Worm (Caenorhabditis elegans) whole organism, L2 larva: ENCODE data around the gene C05C8.7.

Experiments used
- C34F6.9 ChIP-seq: fragments of 150-350 bp; optimal IDR thresholded peaks from 2 replicates; lab custom pipeline; 2014; ENCODE audit warnings: missing biosample characterization, missing genetic modification characterization
- F13H6.1 ChIP-seq: sonication (generic microtip); optimal IDR thresholded peaks from 2 replicates; lab custom pipeline; 2016; ENCODE audit warnings: missing genetic modification characterization, missing compliant biosample characterization
- Y55F3AM.14 ChIP-seq: fragments of 200-800 bp; sonication (Bioruptor generic); optimal IDR thresholded peaks from 2 replicates; lab custom pipeline; 2018; ENCODE audit warnings: mild to moderate bottlenecking, missing genetic modification characterization, missing compliant biosample characterization
- ZK546.5 ChIP-seq: sonication (generic microtip); optimal IDR thresholded peaks from 2 replicates; lab custom pipeline; 2017; ENCODE audit warnings: missing biosample characterization, missing genetic modification characterization
- alr-1 ChIP-seq: fragments of 150-350 bp; optimal IDR thresholded peaks from 2 replicates; lab custom pipeline; 2014; ENCODE audit warnings: missing biosample characterization, missing genetic modification characterization
- aly-2 ChIP-seq: fragments of 150-350 bp; optimal IDR thresholded peaks from 2 replicates; lab custom pipeline; 2014; ENCODE audit warnings: missing biosample characterization, missing genetic modification characterization
- ama-1 ChIP-seq: fragments of 150-350 bp; optimal IDR thresholded peaks from 2 replicates; lab custom pipeline; 2018; ENCODE audit warnings: inconsistent platforms
- blmp-1 ChIP-seq: sonication (generic microtip); optimal IDR thresholded peaks from 2 replicates; lab custom pipeline; 2017; ENCODE audit warnings: missing genetic modification characterization, mild to moderate bottlenecking, missing compliant biosample characterization, antibody characterized with exemption, moderate library complexity; ENCODE audit not compliant: insufficient read depth
- ceh-16 ChIP-seq: fragments of 150-350 bp; optimal IDR thresholded peaks from 2 replicates; lab custom pipeline; 2014; ENCODE audit warnings: missing biosample characterization, missing genetic modification characterization
- ceh-82 ChIP-seq: fragments of 150-350 bp; optimal IDR thresholded peaks from 2 replicates; lab custom pipeline; 2014; ENCODE audit warnings: missing biosample characterization, missing genetic modification characterization
- crh-2 ChIP-seq: sonication (generic microtip); optimal IDR thresholded peaks from 2 replicates; lab custom pipeline; 2017; ENCODE audit warnings: missing biosample characterization, missing genetic modification characterization
- dmd-4 ChIP-seq: sonication (generic microtip); optimal IDR thresholded peaks from 2 replicates; lab custom pipeline; 2017; ENCODE audit warnings: missing biosample characterization, missing genetic modification characterization
- egl-27 ChIP-seq: sonication (generic microtip); optimal IDR thresholded peaks from 3 replicates; lab custom pipeline; 2017; ENCODE audit warnings: missing biosample characterization, missing genetic modification reagents, missing genetic modification characterization
- elt-1 ChIP-seq: fragments of 150-350 bp; optimal IDR thresholded peaks from 2 replicates; lab custom pipeline; 2014; ENCODE audit warnings: missing biosample characterization, missing genetic modification characterization
- elt-3 ChIP-seq: sonication (generic microtip); optimal IDR thresholded peaks from 2 replicates; lab custom pipeline; 2017; ENCODE audit warnings: missing biosample characterization, missing genetic modification characterization
- fos-1 ChIP-seq: fragments of 150-350 bp; optimal IDR thresholded peaks from 2 replicates; lab custom pipeline; 2014; ENCODE audit warnings: missing biosample characterization, missing genetic modification characterization
- lin-11 ChIP-seq: fragments of 150-350 bp; sonication (generic microtip); optimal IDR thresholded peaks from 2 replicates; lab custom pipeline; 2014; ENCODE audit warnings: missing biosample characterization, missing genetic modification characterization, inconsistent platforms, mixed read lengths
- lin-13 ChIP-seq: fragments of 150-350 bp; optimal IDR thresholded peaks from 2 replicates; lab custom pipeline; 2014; ENCODE audit warnings: missing biosample characterization, missing genetic modification reagents, missing genetic modification characterization
- lin-39 ChIP-seq: fragments of 150-350 bp; optimal IDR thresholded peaks from 2 replicates; lab custom pipeline; 2014; ENCODE audit warnings: missing biosample characterization, missing genetic modification reagents, missing genetic modification characterization
- lsy-2 ChIP-seq, 2 experiments: fragments of 150-350 bp in 1 of 2; sonication (generic microtip) in 1 of 2; optimal IDR thresholded peaks; 2 replicates each; lab custom pipeline; 2014 to 2017; ENCODE audit warnings: missing biosample characterization in 2 of 2, missing genetic modification characterization in 2 of 2
- mab-5 ChIP-seq: fragments of 150-350 bp; optimal IDR thresholded peaks from 2 replicates; lab custom pipeline; 2014; ENCODE audit warnings: missing biosample characterization, missing genetic modification characterization
- mbf-1 ChIP-seq: sonication (generic microtip); optimal IDR thresholded peaks from 2 replicates; lab custom pipeline; 2017; ENCODE audit warnings: missing biosample characterization, missing genetic modification characterization
- nhr-10 ChIP-seq: sonication (generic microtip); optimal IDR thresholded peaks from 2 replicates; lab custom pipeline; 2017; ENCODE audit warnings: missing biosample characterization, missing genetic modification characterization
- nhr-11 ChIP-seq: fragments of 150-350 bp; optimal IDR thresholded peaks from 2 replicates; lab custom pipeline; 2014; ENCODE audit warnings: missing biosample characterization, missing genetic modification characterization
- nhr-12 ChIP-seq: fragments of 150-350 bp; optimal IDR thresholded peaks from 2 replicates; lab custom pipeline; 2014; ENCODE audit warnings: missing biosample characterization, missing genetic modification characterization
- nhr-21 ChIP-seq: fragments of 150-350 bp; optimal IDR thresholded peaks from 2 replicates; lab custom pipeline; 2014; ENCODE audit warnings: missing biosample characterization, missing genetic modification characterization
- nhr-23 ChIP-seq: fragments of 150-350 bp; optimal IDR thresholded peaks from 2 replicates; lab custom pipeline; 2014; ENCODE audit warnings: missing biosample characterization, missing genetic modification reagents, missing genetic modification characterization
- nhr-237 ChIP-seq: fragments of 150-350 bp; optimal IDR thresholded peaks from 2 replicates; lab custom pipeline; 2014; ENCODE audit warnings: missing biosample characterization, missing genetic modification characterization
- nhr-25 ChIP-seq: fragments of 150-350 bp; sonication (generic microtip); optimal IDR thresholded peaks from 3 replicates; lab custom pipeline; 2014; ENCODE audit warnings: missing biosample characterization, missing genetic modification characterization
- nhr-77 ChIP-seq: fragments of 150-350 bp; optimal IDR thresholded peaks from 2 replicates; lab custom pipeline; 2014; ENCODE audit warnings: missing biosample characterization, missing genetic modification characterization
- peb-1 ChIP-seq: fragments of 150-350 bp; optimal IDR thresholded peaks from 2 replicates; lab custom pipeline; 2014; ENCODE audit warnings: missing biosample characterization, missing genetic modification characterization
- sem-4 ChIP-seq: fragments of 150-350 bp; optimal IDR thresholded peaks from 2 replicates; lab custom pipeline; 2014; ENCODE audit warnings: missing biosample characterization, missing genetic modification reagents, missing genetic modification characterization
- skn-1 ChIP-seq: sonication (generic microtip); optimal IDR thresholded peaks from 2 replicates; lab custom pipeline; 2017; ENCODE audit warnings: missing biosample characterization, missing genetic modification characterization
- sma-3 ChIP-seq: sonication (generic microtip); optimal IDR thresholded peaks from 2 replicates; lab custom pipeline; 2016; ENCODE audit warnings: missing genetic modification reagents, missing genetic modification characterization, missing compliant biosample characterization
- sma-9 ChIP-seq, 2 experiments: fragments of 150-350 bp in 1 of 2; sonication (generic microtip) in 1 of 2; optimal IDR thresholded peaks; 2 replicates each; lab custom pipeline; 2014 to 2016; ENCODE audit warnings: missing genetic modification characterization in 2 of 2, mild to moderate bottlenecking in 1 of 2, missing biosample characterization in 1 of 2, missing compliant biosample characterization in 1 of 2, missing genetic modification reagents in 1 of 2, moderate library complexity in 1 of 2
- snpc-4 ChIP-seq: fragments of 150-350 bp; optimal IDR thresholded peaks from 2 replicates; lab custom pipeline; 2014; ENCODE audit warnings: missing biosample characterization, missing genetic modification characterization
- unc-39 ChIP-seq: fragments of 150-350 bp; optimal IDR thresholded peaks from 2 replicates; lab custom pipeline; 2014; ENCODE audit warnings: missing biosample characterization, missing genetic modification characterization
- unc-55 ChIP-seq: fragments of 150-350 bp; sonication (generic microtip); optimal IDR thresholded peaks from 3 replicates; lab custom pipeline; 2014; ENCODE audit warnings: missing biosample characterization, missing genetic modification reagents, missing genetic modification characterization
- unc-62 ChIP-seq: fragments of 150-350 bp; optimal IDR thresholded peaks from 2 replicates; lab custom pipeline; 2014; ENCODE audit warnings: missing biosample characterization, missing genetic modification reagents, missing genetic modification characterization
- zag-1 ChIP-seq: fragments of 150-350 bp; optimal IDR thresholded peaks from 2 replicates; lab custom pipeline; 2014; ENCODE audit warnings: missing biosample characterization, missing genetic modification characterization
- ztf-1 ChIP-seq: fragments of 200-800 bp; sonication (Bioruptor generic); conservative IDR thresholded peaks from 2 replicates; pipeline ENCODE4 v1.3.6; 2022; ENCODE audit warnings: missing genetic modification characterization, missing compliant biosample characterization
- ztf-11 ChIP-seq: sonication (generic microtip); optimal IDR thresholded peaks from 2 replicates; lab custom pipeline; 2017; ENCODE audit warnings: missing biosample characterization, missing genetic modification characterization
- ztf-4 ChIP-seq: fragments of 150-350 bp; optimal IDR thresholded peaks from 2 replicates; lab custom pipeline; 2014; ENCODE audit warnings: missing biosample characterization, missing genetic modification characterization

The C05C8.7 gene

DNA sequence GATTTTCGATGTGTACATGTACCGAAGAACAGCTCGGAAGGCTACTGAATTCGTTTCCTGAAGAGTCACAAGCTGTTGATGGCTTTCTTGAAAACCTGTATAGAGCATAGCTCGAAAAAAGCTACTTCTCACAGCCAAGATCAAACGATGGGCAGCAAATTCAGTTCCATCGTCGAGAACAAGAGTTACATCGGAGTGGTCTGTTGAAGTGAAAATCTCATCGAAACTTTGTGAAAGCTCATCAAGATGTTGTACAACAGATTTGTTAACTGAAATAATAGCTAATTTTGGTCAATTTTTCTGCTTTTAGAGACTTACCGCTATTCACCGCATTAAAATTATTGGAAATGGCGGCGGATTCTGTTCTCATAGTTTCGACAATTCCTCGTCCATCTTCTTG is 10.2 kb downstream of the C05C8.7 start:
- TF ChIP-seq nhr-23 (tag; lab: Kevin White, UChicago) (no peak), nhr-237 (tag; lab: Kevin White, UChicago) (no peak), nhr-10 (tag; lab: Kevin White, UChicago) (no peak), dmd-4 (tag; lab: Kevin White, UChicago) (no peak), nhr-77 (tag; lab: Kevin White, UChicago) (no peak), skn-1 (tag; lab: Kevin White, UChicago) (no peak), elt-1 (no peak), unc-39 (tag; lab: Kevin White, UChicago) (no peak), mab-5 (no peak), sma-3 (GFP tag; lab: Kevin White, UChicago) (no peak), ama-1 (lab: Kevin White, UChicago) (no peak), F13H6.1 (tag; lab: Kevin White, UChicago) (no peak), egl-27 (tag; lab: Kevin White, UChicago) (no peak), crh-2 (no peak), elt-3 (no peak), nhr-12 (tag; lab: Kevin White, UChicago) (no peak), nhr-25 (tag; lab: Kevin White, UChicago) (no peak), nhr-21 (no peak)
- TF ChIP-seq, all 48 proteins: peak for 0

DNA sequence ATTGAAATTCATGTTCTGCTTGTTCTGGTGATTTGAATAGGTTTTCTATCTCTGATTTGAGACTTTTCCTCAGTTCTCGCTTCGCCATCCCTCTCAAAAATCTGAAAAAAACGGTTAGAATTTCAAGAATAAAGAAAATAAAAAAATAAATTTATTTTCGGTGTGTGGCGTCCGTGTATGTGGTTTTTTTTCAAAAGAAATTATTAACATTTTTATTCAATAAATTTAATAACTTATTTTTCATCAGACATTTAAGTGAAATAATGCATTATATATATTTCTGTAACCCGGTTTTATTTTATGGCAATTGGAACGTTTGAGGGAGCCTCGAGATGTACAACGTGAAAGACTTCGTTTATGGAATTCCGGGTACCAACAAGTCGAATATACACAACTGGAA is 12.1 kb downstream of the C05C8.7 start, which contains the start of gene C05C8.5:
C05C8.5 (minus strand) TSS at position 101 of the 400 bp plus-strand sequence.
- TF ChIP-seq sem-4 (tag; lab: Kevin White, UChicago): no peak
- TF ChIP-seq lsy-2 (tag; optimal IDR thresholded peaks at IDR 0.05; lab: Kevin White, UChicago): no peak
- no peak for TF ChIP-seq mab-5
- TF ChIP-seq ceh-16: no peak

DNA sequence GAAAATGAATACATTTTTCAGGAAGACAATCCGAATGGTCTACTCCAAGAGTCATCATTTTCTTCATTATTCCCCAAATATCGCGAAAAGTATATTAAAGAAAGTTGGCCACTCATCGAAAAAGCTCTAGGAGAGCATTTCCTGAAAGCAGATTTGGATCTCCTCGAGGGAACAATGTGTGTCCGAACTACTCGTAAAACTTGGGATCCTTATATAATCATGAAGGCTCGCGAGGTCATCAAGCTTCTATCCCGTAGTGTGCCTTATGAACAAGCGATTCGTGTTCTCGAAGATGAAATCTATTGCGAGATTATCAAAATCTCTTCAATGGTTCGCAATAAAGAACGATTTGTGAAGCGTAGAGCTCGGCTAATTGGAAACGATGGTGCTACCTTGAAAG is 15.3 kb downstream of the C05C8.7 start:
- no peak for TF ChIP-seq aly-2 (tag; lab: Kevin White, UChicago)
- TF ChIP-seq sem-4 (tag; lab: Kevin White, UChicago): no peak
- no peak for TF ChIP-seq nhr-25 (tag; lab: Kevin White, UChicago)
- no peak for TF ChIP-seq lsy-2 (tag; optimal IDR thresholded peaks at IDR 0.05; lab: Kevin White, UChicago)
- TF ChIP-seq ama-1 (lab: Kevin White, UChicago): no peak
- TF ChIP-seq ZK546.5 (tag; lab: Kevin White, UChicago): no peak
- no peak for TF ChIP-seq ceh-16
- no peak for TF ChIP-seq unc-55
- TF ChIP-seq nhr-23 (tag; lab: Kevin White, UChicago): no peak
- TF ChIP-seq elt-3: no peak
- no peak for TF ChIP-seq ceh-82
- TF ChIP-seq snpc-4 (tag; lab: Kevin White, UChicago): no peak
- TF ChIP-seq C34F6.9 (tag; lab: Kevin White, UChicago): no peak
- no peak for TF ChIP-seq nhr-11 (tag; lab: Kevin White, UChicago)
- no peak for TF ChIP-seq egl-27 (tag; lab: Kevin White, UChicago)
- no peak for TF ChIP-seq mbf-1 (tag; lab: Kevin White, UChicago)
- TF ChIP-seq unc-39 (tag; lab: Kevin White, UChicago): no peak
- TF ChIP-seq lin-11 (tag; lab: Kevin White, UChicago): no peak
- TF ChIP-seq unc-62 (GFP tag; lab: Kevin White, UChicago): no peak
- TF ChIP-seq crh-2: no peak

DNA sequence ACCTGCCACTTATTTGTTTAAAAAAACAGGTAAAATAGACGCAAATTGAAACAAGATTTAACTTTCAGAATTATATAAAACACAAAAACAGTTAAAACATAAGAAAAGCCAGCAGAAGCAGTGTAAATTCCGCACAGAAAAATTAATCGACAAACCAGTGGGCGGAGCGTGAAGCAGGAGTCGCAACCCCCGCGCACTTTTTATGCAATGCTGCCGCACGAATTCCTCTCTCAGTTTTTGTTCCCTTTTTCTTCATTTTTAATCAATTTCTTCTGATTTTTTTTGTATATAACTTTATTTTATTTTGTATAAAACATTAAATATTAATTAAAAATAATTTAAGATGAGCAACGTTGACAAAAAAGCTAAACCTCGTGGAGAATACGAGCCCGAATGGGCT is 16.0 kb downstream of the C05C8.7 start, which contains the start of the genes gei-6 and krr-1:
gei-6 (minus strand) TSS at position 2 of the 400 bp plus-strand sequence.
krr-1 (plus strand) TSS at position 344 of the 400 bp plus-strand sequence.
- TF ChIP-seq nhr-23 (tag; lab: Kevin White, UChicago) (no peak), sem-4 (tag; lab: Kevin White, UChicago) (peak; percentile 52), ztf-11 (tag; lab: Kevin White, UChicago) (no peak), elt-3 (no peak), mab-5 (peak; percentile 49), Y55F3AM.14 (no peak), dmd-4 (tag; lab: Kevin White, UChicago) (no peak), fos-1 (tag; lab: Kevin White, UChicago) (peak; percentile 15), ama-1 (lab: Kevin White, UChicago) (no peak), snpc-4 (tag; lab: Kevin White, UChicago) (no peak), lin-39 (no peak), nhr-237 (tag; lab: Kevin White, UChicago) (no peak), unc-55 (peak; percentile 79), nhr-25 (tag; lab: Kevin White, UChicago) (no peak), sma-9 (GFP tag; optimal IDR thresholded peaks at IDR 0.05; lab: Kevin White, UChicago) (peak; percentile 47), sma-9 (tag; optimal IDR thresholded peaks at IDR 0.05; lab: Kevin White, UChicago) (no peak), sma-3 (GFP tag; lab: Kevin White, UChicago) (peak; percentile 43), unc-39 (tag; lab: Kevin White, UChicago) (no peak), ceh-82 (no peak), elt-1 (no peak), ztf-4 (tag; lab: Kevin White, UChicago) (no peak), blmp-1 (tag; lab: Kevin White, UChicago) (no peak), ZK546.5 (tag; lab: Kevin White, UChicago) (no peak), C34F6.9 (tag; lab: Kevin White, UChicago) (peak; percentile 29), crh-2 (no peak), nhr-21 (no peak), zag-1 (tag; lab: Kevin White, UChicago) (no peak), ceh-16 (no peak), nhr-10 (tag; lab: Kevin White, UChicago) (no peak), ztf-1 (no peak), lin-13 (peak; percentile 10), peb-1 (tag; lab: Kevin White, UChicago) (no peak), lsy-2 (tag; optimal IDR thresholded peaks at IDR 0.05; lab: Kevin White, UChicago) (peak in 1 of 2 experiments; percentile 54), nhr-12 (tag; lab: Kevin White, UChicago) (no peak), mbf-1 (tag; lab: Kevin White, UChicago) (no peak), F13H6.1 (tag; lab: Kevin White, UChicago) (peak; percentile 46), alr-1 (tag; lab: Kevin White, UChicago) (no peak)
